Fruit fly (Drosophila melanogaster) whole organism, embryonic: ENCODE results near the gene dlt.

Experiments used
- Ada2b ChIP-seq: fragments of 200-800 bp; sonication (Bioruptor generic); IDR thresholded peaks from 2 replicates; pipeline ENCODE4 v1.3.6; 2022; ENCODE audit warnings: missing biosample characterization, missing genetic modification characterization
- Awh ChIP-seq: fragments of 200-800 bp; sonication (Bioruptor generic); IDR thresholded peaks from 2 replicates; pipeline ENCODE4, ENCODE4 v1.3.6; 2022; ENCODE audit warnings: missing biosample characterization, missing genetic modification characterization
- BEAF-32 ChIP-seq: fragments of 200-800 bp; sonication (Bioruptor generic); optimal IDR thresholded peaks from 3 replicates; lab custom pipeline; 2017; ENCODE audit warnings: missing biosample characterization, missing genetic modification characterization, mild to moderate bottlenecking, moderate library complexity, missing genetic modification reagents
- CG11696 ChIP-seq: fragments of 200-800 bp; sonication (Bioruptor generic); IDR thresholded peaks from 2 replicates; pipeline ENCODE4 v1.3.6; 2022; ENCODE audit warnings: missing biosample characterization, missing genetic modification characterization
- CG12236 ChIP-seq: fragments of 200-800 bp; sonication (Bioruptor generic); optimal IDR thresholded peaks from 2 replicates; lab custom pipeline; 2016; ENCODE audit warnings: missing biosample characterization, missing genetic modification characterization
- CG12769 ChIP-seq: fragments of 200-800 bp; sonication (Bioruptor generic); optimal IDR thresholded peaks from 2 replicates; lab custom pipeline; 2019; ENCODE audit warnings: missing biosample characterization, mild to moderate bottlenecking, missing genetic modification characterization, moderate library complexity
- CG13775 ChIP-seq: fragments of 200-800 bp; sonication (Bioruptor generic); optimal IDR thresholded peaks from 3 replicates; lab custom pipeline; 2017; ENCODE audit warnings: missing biosample characterization, mild to moderate bottlenecking, missing genetic modification characterization
- CG14965 ChIP-seq: fragments of 200-800 bp; sonication (Bioruptor generic); optimal IDR thresholded peaks from 2 replicates; lab custom pipeline; 2016; ENCODE audit warnings: missing biosample characterization, missing genetic modification characterization, borderline replicate concordance
- CG15479 ChIP-seq: fragments of 200-800 bp; sonication (Bioruptor generic); optimal IDR thresholded peaks from 3 replicates; lab custom pipeline; 2019; ENCODE audit warnings: missing biosample characterization, mild to moderate bottlenecking, missing genetic modification characterization, moderate library complexity
- CG15514 ChIP-seq: fragments of 200-800 bp; sonication (Bioruptor generic); optimal IDR thresholded peaks from 3 replicates; lab custom pipeline; 2017; ENCODE audit warnings: missing biosample characterization, missing genetic modification characterization, mild to moderate bottlenecking, moderate library complexity, missing genetic modification reagents
- CG16813 ChIP-seq: fragments of 200-800 bp; sonication (Bioruptor generic); IDR thresholded peaks from 3 replicates; pipeline ENCODE4 v1.3.6; 2022; ENCODE audit warnings: missing biosample characterization, missing genetic modification characterization; ENCODE audit not compliant: partially characterized antibody
- CG17186 ChIP-seq: fragments of 200-800 bp; sonication (Bioruptor generic); optimal IDR thresholded peaks from 3 replicates; lab custom pipeline; 2017; ENCODE audit warnings: missing biosample characterization, missing genetic modification reagents, missing genetic modification characterization
- CG31441 ChIP-seq: fragments of 200-800 bp; sonication (Bioruptor generic); IDR thresholded peaks from 2 replicates; pipeline ENCODE4 v1.3.6; 2022; ENCODE audit warnings: missing biosample characterization, missing genetic modification characterization
- CG7963 ChIP-seq: fragments of 200-800 bp; sonication (Bioruptor generic); IDR thresholded peaks from 3 replicates; pipeline ENCODE4 v1.3.6; 2022; ENCODE audit warnings: missing biosample characterization, missing genetic modification characterization; ENCODE audit not compliant: partially characterized antibody
- CG8290 ChIP-seq, 3 experiments: fragments of 200-800 bp; sonication (Bioruptor generic); optimal IDR thresholded peaks; 2 replicates each; lab custom pipeline; 2016 to 2019; ENCODE audit warnings: missing biosample characterization in 3 of 3, missing genetic modification characterization in 3 of 3, mild to moderate bottlenecking in 2 of 3, moderate library complexity in 1 of 3
- Dip3 ChIP-seq: fragments of 200-800 bp; sonication (Bioruptor generic); optimal IDR thresholded peaks from 3 replicates; lab custom pipeline; 2016; ENCODE audit warnings: missing biosample characterization, missing genetic modification characterization
- Doc2 ChIP-seq: fragments of 200-800 bp; sonication (Bioruptor generic); IDR thresholded peaks from 2 replicates; pipeline ENCODE4 v1.3.6; 2022; ENCODE audit warnings: missing biosample characterization, missing genetic modification characterization
- Dp ChIP-seq: fragments of 200-800 bp; sonication (Bioruptor generic); optimal IDR thresholded peaks from 2 replicates; lab custom pipeline; 2018; ENCODE audit warnings: missing biosample characterization, mild to moderate bottlenecking, missing genetic modification characterization, moderate library complexity
- E2f2 ChIP-seq: fragments of 200-800 bp; sonication (Bioruptor generic); IDR thresholded peaks from 2 replicates; pipeline ENCODE4 v1.3.6; 2022; ENCODE audit warnings: missing biosample characterization, missing genetic modification characterization
- HLHmδ ChIP-seq: fragments of 200-800 bp; sonication (Bioruptor generic); optimal IDR thresholded peaks from 2 replicates; lab custom pipeline; 2018; ENCODE audit warnings: missing biosample characterization, mild to moderate bottlenecking, missing genetic modification characterization, moderate library complexity
- Hr39 ChIP-seq: fragments of >200 bp; optimal IDR thresholded peaks from 2 replicates; lab custom pipeline; 2017
- Hr51 ChIP-seq, 2 experiments: fragments of 200-800 bp; sonication (Bioruptor generic); optimal IDR thresholded peaks; 2 replicates in 1 of 2; 3 replicates in 1 of 2; lab custom pipeline; 2016 to 2018; ENCODE audit warnings: missing biosample characterization in 2 of 2, missing genetic modification characterization in 2 of 2, mild to moderate bottlenecking in 1 of 2, moderate library complexity in 1 of 2
- Med ChIP-seq: fragments of 200-800 bp; sonication (Bioruptor generic); peaks from one replicate; lab custom pipeline; 2016; ENCODE audit warnings: missing biosample characterization, missing genetic modification characterization, mild to moderate bottlenecking, inconsistent platforms, moderate library complexity
- Mes4 ChIP-seq: fragments of 200-800 bp; sonication (Bioruptor generic); optimal IDR thresholded peaks from 2 replicates; lab custom pipeline; 2016; ENCODE audit warnings: missing biosample characterization, missing genetic modification characterization
- Opbp ChIP-seq: fragments of 200-800 bp; sonication (Bioruptor generic); IDR thresholded peaks from 3 replicates; pipeline ENCODE4 v1.3.6; 2022; ENCODE audit warnings: missing biosample characterization, missing genetic modification characterization; ENCODE audit not compliant: partially characterized antibody
- PHDP ChIP-seq: fragments of 200-800 bp; sonication (Bioruptor generic); optimal IDR thresholded peaks from 3 replicates; lab custom pipeline; 2018; ENCODE audit warnings: missing biosample characterization, mild to moderate bottlenecking, missing genetic modification characterization, moderate library complexity
- ato ChIP-seq: fragments of 200-800 bp; sonication (Bioruptor generic); IDR thresholded peaks from 2 replicates; pipeline ENCODE4 v1.3.6; 2022; ENCODE audit warnings: missing biosample characterization, missing genetic modification characterization; ENCODE audit not compliant: partially characterized antibody
- az2 ChIP-seq: fragments of 200-800 bp; sonication (Bioruptor generic); optimal IDR thresholded peaks from 3 replicates; lab custom pipeline; 2016; ENCODE audit warnings: missing biosample characterization, missing genetic modification characterization
- crp ChIP-seq, 2 experiments: fragments of 200-800 bp; sonication (Bioruptor generic); optimal IDR thresholded peaks; 2 replicates in 1 of 2; 3 replicates in 1 of 2; lab custom pipeline; 2017; ENCODE audit warnings: missing biosample characterization in 2 of 2, missing genetic modification characterization in 2 of 2, mild to moderate bottlenecking in 1 of 2, moderate library complexity in 1 of 2
- dm ChIP-seq: fragments of 200-800 bp; sonication (Bioruptor generic); optimal IDR thresholded peaks from 3 replicates; lab custom pipeline; 2016; ENCODE audit warnings: missing biosample characterization, missing genetic modification characterization
- ewg ChIP-seq: fragments of 200-800 bp; sonication (Bioruptor generic); optimal IDR thresholded peaks from 3 replicates; lab custom pipeline; 2017; ENCODE audit warnings: mild to moderate bottlenecking, missing biosample characterization, missing genetic modification reagents, missing genetic modification characterization
- fd64A ChIP-seq: fragments of 200-800 bp; sonication (Bioruptor generic); optimal IDR thresholded peaks from 3 replicates; lab custom pipeline; 2018; ENCODE audit warnings: missing biosample characterization, mild to moderate bottlenecking, missing genetic modification characterization
- hbn ChIP-seq: fragments of 200-800 bp; sonication (Bioruptor generic); IDR thresholded peaks from 2 replicates; pipeline ENCODE4 v1.3.6; 2022; ENCODE audit warnings: missing biosample characterization, missing genetic modification characterization; ENCODE audit not compliant: partially characterized antibody
- inv ChIP-seq: fragments of 200-800 bp; sonication (Bioruptor generic); IDR thresholded peaks from 2 replicates; pipeline ENCODE4 v1.3.6; 2022; ENCODE audit warnings: missing biosample characterization, missing genetic modification characterization; ENCODE audit not compliant: partially characterized antibody
- ken ChIP-seq: fragments of 200-800 bp; sonication (Bioruptor generic); IDR thresholded peaks from 3 replicates; pipeline ENCODE4 v1.3.6; 2022; ENCODE audit warnings: missing biosample characterization, missing genetic modification characterization
- lola ChIP-seq, 3 experiments: fragments of >200 bp in 2 of 3; fragments of 200-800 bp in 1 of 3; sonication (Bioruptor generic) in 1 of 3; optimal IDR thresholded peaks; 2 replicates each; lab custom pipeline; 2017 to 2019; ENCODE audit warnings: missing biosample characterization in 3 of 3, missing genetic modification characterization in 3 of 3, mild to moderate bottlenecking in 1 of 3, moderate library complexity in 1 of 3
- org-1 ChIP-seq: fragments of 200-800 bp; sonication (Bioruptor generic); optimal IDR thresholded peaks from 2 replicates; lab custom pipeline; 2017; ENCODE audit warnings: missing biosample characterization, missing genetic modification characterization
- p53 ChIP-seq: fragments of 200-800 bp; sonication (Bioruptor generic); optimal IDR thresholded peaks from 2 replicates; lab custom pipeline; 2016; ENCODE audit warnings: missing biosample characterization, missing genetic modification characterization
- phol ChIP-seq: fragments of 200-800 bp; sonication (Bioruptor generic); optimal IDR thresholded peaks from 3 replicates; lab custom pipeline; 2018; ENCODE audit warnings: missing biosample characterization, mild to moderate bottlenecking, missing genetic modification characterization, moderate library complexity
- seq ChIP-seq: fragments of 200-800 bp; sonication (Bioruptor generic); IDR thresholded peaks from 2 replicates; pipeline ENCODE4 v1.3.6; 2022; ENCODE audit warnings: missing biosample characterization, missing genetic modification characterization
- sug ChIP-seq: fragments of 200-800 bp; optimal IDR thresholded peaks from 2 replicates; lab custom pipeline; 2019; ENCODE audit warnings: missing biosample characterization, mild to moderate bottlenecking, missing genetic modification characterization, moderate library complexity
- tgo ChIP-seq: fragments of 200-800 bp; sonication (Bioruptor generic); IDR thresholded peaks from 3 replicates; pipeline ENCODE4 v1.3.6; 2022; ENCODE audit warnings: missing biosample characterization, missing genetic modification characterization
- trem ChIP-seq: fragments of 200-800 bp; optimal IDR thresholded peaks from 3 replicates; lab custom pipeline; 2019; ENCODE audit warnings: missing biosample characterization, mild to moderate bottlenecking, missing genetic modification characterization, moderate library complexity
- twi ChIP-seq: fragments of 200-800 bp; optimal IDR thresholded peaks from 2 replicates; lab custom pipeline; 2019; ENCODE audit warnings: missing biosample characterization, mild to moderate bottlenecking, missing genetic modification characterization, moderate library complexity
- zen2 ChIP-seq: fragments of 200-800 bp; sonication (Bioruptor generic); IDR thresholded peaks from 3 replicates; pipeline ENCODE4 v1.3.6; 2022; ENCODE audit warnings: missing biosample characterization, missing genetic modification characterization; ENCODE audit not compliant: partially characterized antibody

Gene dlt

DNA sequence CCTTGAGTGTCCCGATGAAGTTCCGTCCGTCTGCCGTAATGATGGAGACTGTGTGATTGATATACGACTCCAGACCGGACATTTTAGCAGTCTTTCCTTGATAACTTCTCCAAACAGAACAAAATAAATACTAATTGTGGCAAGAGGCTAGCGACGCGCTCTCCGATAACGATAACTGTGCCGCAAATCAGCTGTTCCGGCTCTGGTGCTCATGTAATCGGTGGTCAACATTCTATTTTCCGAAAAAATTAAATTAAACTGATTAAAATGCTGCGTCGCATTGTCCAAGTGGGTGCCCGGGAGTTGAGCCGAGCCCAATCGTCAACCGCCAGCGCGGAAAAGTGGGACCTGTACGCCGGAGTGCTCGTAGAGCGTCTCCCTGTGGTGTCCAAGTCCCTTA is 17.9 kb downstream of the dlt start, which contains the start of the genes CG2021 and mRpL46 (continued):
- TF ChIP-seq CG7963 (peak; percentile 49; the same call in 1 of the 3 replicates), Dp (GFP tag; lab: Kevin White, UChicago) (peak; percentile 7), CG16813 (GFP tag; lab: Robert Waterston, UW) (0 out of 3 replicates have a peak, but pooled peaks have one; percentile 14), Med (GFP tag; lab: Kevin White, UChicago) (peak; percentile 59), CG17186 (peak; percentile 50), CG15514 (GFP tag; lab: Kevin White, UChicago) (no peak), crp (GFP tag; optimal IDR thresholded peaks at IDR 0.05; lab: Kevin White, UChicago) (peak in 1 of 2 experiments; percentile 86), ato (GFP tag; lab: Robert Waterston, UW) (peak; percentile 32; the same call in 1 of the 2 replicates), Awh (GFP tag; lab: Robert Waterston, UW) (no peak), BEAF-32 (GFP tag; lab: Kevin White, UChicago) (peak; percentile 8), hbn (GFP tag; lab: Robert Waterston, UW) (peak; percentile 28; the same call in 1 of the 2 replicates), trem (tag; lab: Kevin White, UChicago) (peak; percentile 5), zen2 (GFP tag; lab: Robert Waterston, UW) (peak; percentile 53; the same call in 1 of the 3 replicates), E2f2 (GFP tag; lab: Robert Waterston, UW) (peak; percentile 29; the same call in 1 of the 2 replicates), Opbp (GFP tag; lab: Robert Waterston, UW) (peak; percentile 41; the same call in 2 of the 3 replicates), CG31441 (GFP tag; lab: Robert Waterston, UW) (no peak)

DNA sequence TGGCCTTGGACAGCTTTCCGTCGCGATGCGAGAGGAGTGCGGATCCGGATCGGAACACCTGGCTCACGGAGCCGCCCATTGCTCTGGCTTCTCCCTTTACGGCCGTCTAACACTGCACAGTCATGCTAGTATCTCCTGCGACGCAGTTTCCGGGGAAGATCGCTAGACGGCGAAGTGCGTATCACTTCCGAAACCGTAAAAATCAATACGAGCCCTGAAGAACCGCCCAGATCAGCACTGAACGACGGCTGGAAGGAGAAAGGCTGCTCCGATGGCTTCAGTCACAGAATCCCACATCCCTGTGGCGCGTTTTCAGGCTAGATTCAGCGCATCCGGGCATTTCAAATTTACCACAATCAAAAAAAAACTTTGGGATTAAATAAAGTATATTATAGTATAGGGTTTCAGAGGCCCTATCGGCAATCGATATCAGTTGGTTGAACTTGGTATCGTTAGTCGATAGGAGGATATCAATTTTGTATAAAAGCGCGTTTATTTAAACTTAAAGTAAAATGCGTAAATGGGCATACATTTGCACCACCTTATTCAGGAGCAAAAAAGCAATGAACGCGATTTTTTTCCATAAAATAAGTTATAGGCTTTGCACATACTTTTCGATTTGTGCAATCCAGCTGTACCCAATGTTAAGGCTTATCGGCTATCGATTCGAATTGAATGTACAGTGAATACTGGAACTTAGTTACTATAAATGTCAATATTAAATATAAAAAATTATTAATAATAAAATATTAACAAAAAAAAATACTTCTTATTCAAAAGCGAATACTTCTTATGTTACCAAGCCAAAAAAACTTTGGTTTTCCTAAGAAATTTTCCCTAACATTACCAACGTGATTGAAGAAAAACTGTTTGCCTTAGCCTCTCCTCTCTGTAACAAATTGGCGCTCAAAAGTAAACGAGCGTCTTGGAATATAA is 20.1 kb downstream of the dlt start, which contains the start of the genes CG13933 and PolD2:
TSS of gene CG13933 (minus strand) at position 435 of the 936 bp plus-strand sequence.
TSS of gene PolD2 (plus strand) at position 921 of the 936 bp plus-strand sequence.
- TF ChIP-seq Ada2b (GFP tag; lab: Robert Waterston, UW) (peak; percentile 95), tgo (GFP tag; lab: Robert Waterston, UW) (peak; percentile 97), sug (peak; percentile 95), az2 (GFP tag; lab: Kevin White, UChicago) (peak; percentile 98), CG11696 (peak; percentile 75), HLHmδ (GFP tag; lab: Kevin White, UChicago) (no peak), lola (GFP tag; optimal IDR thresholded peaks at IDR 0.05; lab: Kevin White, UChicago) (peak in 1 of 3 experiments; percentile 98), CG12769 (tag; lab: Kevin White, UChicago) (no peak), fd64A (no peak), Hr51 (GFP tag; optimal IDR thresholded peaks at IDR 0.05; lab: Kevin White, UChicago) (peak; percentile 88 to 98), org-1 (GFP tag; lab: Kevin White, UChicago) (peak; percentile 88), CG14965 (no peak), ewg (GFP tag; lab: Kevin White, UChicago) (peak; percentile 93), ken (peak; percentile 97), phol (tag; lab: Kevin White, UChicago) (peak; percentile 88), p53 (peak; percentile 24), CG12236 (GFP tag; lab: Kevin White, UChicago) (peak; percentile 34), seq (GFP tag; lab: Robert Waterston, UW) (peak; percentile 98), PHDP (tag; lab: Kevin White, UChicago) (peak; percentile 99), CG8290 (GFP tag; optimal IDR thresholded peaks at IDR 0.05; lab: Kevin White, UChicago) (no peak), CG8290 (tag; optimal IDR thresholded peaks at IDR 0.05; lab: Kevin White, UChicago) (no peak), Mes4 (GFP tag; lab: Kevin White, UChicago) (peak; percentile 56), Doc2 (GFP tag; lab: Robert Waterston, UW) (0 out of 2 replicates have a peak, but pooled peaks have one; percentile 22), dm (GFP tag; lab: Kevin White, UChicago) (peak; percentile 58), CG13775 (peak; percentile 96), CG15479 (GFP tag; lab: Kevin White, UChicago) (peak; percentile 33), inv (GFP tag; lab: Robert Waterston, UW) (peak; percentile 64), Dip3 (GFP tag; lab: Kevin White, UChicago) (peak; percentile 77), Hr39 (no peak), twi (tag; lab: Kevin White, UChicago) (peak; percentile 96)
